Worm (Caenorhabditis elegans) whole organism, L1 larva: ENCODE data around the gene srbc-57.

Experiments used
- C04F5.9 ChIP-seq: sonication (generic microtip); optimal IDR thresholded peaks from 2 replicates; lab custom pipeline; 2016; ENCODE audit warnings: missing genetic modification characterization, missing compliant biosample characterization
- Y116A8C.19 ChIP-seq: sonication (generic microtip); optimal IDR thresholded peaks from 2 replicates; lab custom pipeline; 2016; ENCODE audit warnings: missing compliant biosample characterization, missing genetic modification characterization, borderline replicate concordance
- aha-1 ChIP-seq: fragments of 150-350 bp; optimal IDR thresholded peaks from 2 replicates; lab custom pipeline; 2014; ENCODE audit warnings: missing biosample characterization, missing genetic modification characterization
- ama-1 ChIP-seq: fragments of 150-350 bp; optimal IDR thresholded peaks from 2 replicates; lab custom pipeline; 2014
- ceh-63 ChIP-seq: fragments of 200-800 bp; sonication (Bioruptor generic); optimal IDR thresholded peaks from 2 replicates; lab custom pipeline; 2018; ENCODE audit warnings: mild to moderate bottlenecking, missing genetic modification characterization, missing compliant biosample characterization
- ceh-8 ChIP-seq: fragments of 200-800 bp; sonication (Bioruptor generic); optimal IDR thresholded peaks from 2 replicates; lab custom pipeline; 2018; ENCODE audit warnings: mild to moderate bottlenecking, missing genetic modification characterization, moderate library complexity, missing compliant biosample characterization
- ceh-90 ChIP-seq: sonication (generic microtip); optimal IDR thresholded peaks from 2 replicates; lab custom pipeline; 2016; ENCODE audit warnings: missing genetic modification characterization, missing compliant biosample characterization
- dsc-1 ChIP-seq: sonication (generic microtip); optimal IDR thresholded peaks from 2 replicates; lab custom pipeline; 2016; ENCODE audit warnings: mild to moderate bottlenecking, missing genetic modification characterization, missing compliant biosample characterization
- efl-1 ChIP-seq, 4 experiments: fragments of 150-350 bp; optimal IDR thresholded peaks in 3 of 4; peaks in 1 of 4; 1 replicate in 1 of 4; 2 replicates in 3 of 4; lab custom pipeline; 2014; ENCODE audit warnings: missing biosample characterization in 2 of 4, missing genetic modification characterization in 2 of 4, missing genetic modification reagents in 2 of 4
- efl-3 ChIP-seq: fragments of 200-800 bp; sonication (Bioruptor generic); optimal IDR thresholded peaks from 2 replicates; lab custom pipeline; 2018; ENCODE audit warnings: mild to moderate bottlenecking, missing genetic modification characterization, missing compliant biosample characterization
- egl-27 ChIP-seq, 2 experiments: fragments of 150-350 bp in 1 of 2; sonication (generic microtip); optimal IDR thresholded peaks; 3 replicates each; lab custom pipeline; 2017 to 2018; ENCODE audit warnings: missing biosample characterization in 2 of 2, missing genetic modification characterization in 2 of 2, missing genetic modification reagents in 2 of 2
- elt-2 ChIP-seq: sonication (generic microtip); optimal IDR thresholded peaks from 2 replicates; lab custom pipeline; 2016; ENCODE audit warnings: missing genetic modification characterization, mild to moderate bottlenecking, inconsistent platforms, missing compliant biosample characterization, missing genetic modification reagents
- fkh-10 ChIP-seq: sonication (generic microtip); optimal IDR thresholded peaks from 2 replicates; lab custom pipeline; 2017; ENCODE audit warnings: missing biosample characterization, missing genetic modification reagents, missing genetic modification characterization
- fkh-4 ChIP-seq: sonication (generic microtip); optimal IDR thresholded peaks from 2 replicates; lab custom pipeline; 2016; ENCODE audit warnings: missing compliant biosample characterization, missing genetic modification characterization, borderline replicate concordance
- hpl-2 ChIP-seq: fragments of 150-350 bp; optimal IDR thresholded peaks from 2 replicates; lab custom pipeline; 2014; ENCODE audit warnings: missing biosample characterization, missing genetic modification reagents, missing genetic modification characterization
- jun-1 ChIP-seq: fragments of 150-350 bp; optimal IDR thresholded peaks from 2 replicates; lab custom pipeline; 2014; ENCODE audit warnings: missing biosample characterization, missing genetic modification reagents, missing genetic modification characterization
- lin-13 ChIP-seq: fragments of 150-350 bp; optimal IDR thresholded peaks from 2 replicates; lab custom pipeline; 2014; ENCODE audit warnings: missing biosample characterization, missing genetic modification reagents, missing genetic modification characterization
- lin-39 ChIP-seq: fragments of 150-350 bp; optimal IDR thresholded peaks from 2 replicates; lab custom pipeline; 2014; ENCODE audit warnings: missing biosample characterization, missing genetic modification reagents, missing genetic modification characterization
- lir-3 ChIP-seq: sonication (generic microtip); optimal IDR thresholded peaks from 2 replicates; lab custom pipeline; 2016; ENCODE audit warnings: mild to moderate bottlenecking, missing genetic modification characterization, moderate library complexity, missing compliant biosample characterization; ENCODE audit not compliant: poor library complexity
- mab-9 ChIP-seq: fragments of 200-800 bp; sonication (Bioruptor generic); IDR thresholded peaks from 2 replicates; pipeline ENCODE4 v1.3.6; 2022; ENCODE audit warnings: missing genetic modification reagents, missing genetic modification characterization, missing compliant biosample characterization
- mdl-1 ChIP-seq, 2 experiments: fragments of 150-350 bp; optimal IDR thresholded peaks; 2 replicates each; lab custom pipeline; 2014 to 2017; ENCODE audit warnings: missing biosample characterization in 2 of 2, missing genetic modification characterization in 2 of 2, inconsistent platforms in 1 of 2
- mef-2 ChIP-seq: fragments of 150-350 bp; optimal IDR thresholded peaks from 2 replicates; lab custom pipeline; 2014; ENCODE audit warnings: missing biosample characterization, missing genetic modification characterization
- mep-1 ChIP-seq: fragments of 150-350 bp; optimal IDR thresholded peaks from 2 replicates; lab custom pipeline; 2014; ENCODE audit warnings: missing biosample characterization, missing genetic modification characterization
- nhr-71 ChIP-seq: sonication (generic microtip); optimal IDR thresholded peaks from 2 replicates; lab custom pipeline; 2016; ENCODE audit warnings: mild to moderate bottlenecking, missing genetic modification characterization, moderate library complexity, missing compliant biosample characterization
- nhr-76 ChIP-seq: sonication (generic microtip); optimal IDR thresholded peaks from 2 replicates; lab custom pipeline; 2017; ENCODE audit warnings: missing biosample characterization, missing genetic modification characterization
- nhr-85 ChIP-seq: sonication (generic microtip); peaks from one replicate; lab custom pipeline; 2016; ENCODE audit warnings: missing genetic modification characterization, inconsistent platforms, missing compliant biosample characterization
- nhr-90 ChIP-seq: sonication (generic microtip); optimal IDR thresholded peaks from 2 replicates; lab custom pipeline; 2016; ENCODE audit warnings: mild to moderate bottlenecking, missing genetic modification characterization, missing compliant biosample characterization; ENCODE audit not compliant: poor library complexity
- pax-3 ChIP-seq: fragments of 200-800 bp; sonication (Bioruptor generic); optimal IDR thresholded peaks from 2 replicates; lab custom pipeline; 2018; ENCODE audit warnings: mild to moderate bottlenecking, missing genetic modification characterization, moderate library complexity, missing compliant biosample characterization
- rnt-1 ChIP-seq: sonication (generic microtip); optimal IDR thresholded peaks from 2 replicates; lab custom pipeline; 2016; ENCODE audit warnings: mild to moderate bottlenecking, missing genetic modification characterization, moderate library complexity, missing compliant biosample characterization
- snpc-4 ChIP-seq: fragments of 150-350 bp; optimal IDR thresholded peaks from 2 replicates; lab custom pipeline; 2014; ENCODE audit warnings: missing biosample characterization, missing genetic modification characterization
- unc-130 ChIP-seq: fragments of 150-350 bp; optimal IDR thresholded peaks from 2 replicates; lab custom pipeline; 2017; ENCODE audit warnings: missing biosample characterization, missing genetic modification characterization, inconsistent platforms
- xbp-1 ChIP-seq: sonication (generic microtip); optimal IDR thresholded peaks from 2 replicates; lab custom pipeline; 2016; ENCODE audit warnings: missing genetic modification characterization, missing compliant biosample characterization
- zag-1 ChIP-seq: fragments of 150-350 bp; optimal IDR thresholded peaks from 2 replicates; lab custom pipeline; 2014; ENCODE audit warnings: missing biosample characterization, missing genetic modification characterization

The srbc-57 gene

ce11 chrV:457839-458238 lies 10.5 kb downstream of the srbc-57 start:
- TF ChIP-seq ama-1 (lab: Kevin White, UChicago) (no peak), egl-27 (tag; optimal IDR thresholded peaks at IDR 0.05; lab: Kevin White, UChicago) (no peak), nhr-90 (tag; lab: Kevin White, UChicago) (no peak), mef-2 (no peak), xbp-1 (no peak), pax-3 (tag; lab: Kevin White, UChicago) (no peak), elt-2 (no peak), snpc-4 (tag; lab: Kevin White, UChicago) (no peak), hpl-2 (GFP tag; lab: Kevin White, UChicago) (no peak), nhr-76 (no peak), lir-3 (tag; lab: Kevin White, UChicago) (no peak), mep-1 (tag; lab: Kevin White, UChicago) (no peak), dsc-1 (tag; lab: Kevin White, UChicago) (no peak), ceh-90 (no peak), rnt-1 (no peak), fkh-4 (tag; lab: Kevin White, UChicago) (no peak)
- TF ChIP-seq, all 84 proteins: peak for 0

ce11 chrV:453569-453968 lies 14.8 kb downstream of the srbc-57 start, which contains the start of gene nhr-98:
TSS of gene nhr-98 (plus strand) at chrV:453869.
- TF ChIP-seq hpl-2 (GFP tag; lab: Kevin White, UChicago), result no peak
- TF ChIP-seq zag-1, result no peak
- no peak for TF ChIP-seq efl-3 (GFP tag; lab: Kevin White, UChicago)
- no peak for TF ChIP-seq xbp-1
- TF ChIP-seq elt-2, result no peak
- TF ChIP-seq unc-130 (tag; lab: Kevin White, UChicago), result no peak
- TF ChIP-seq ceh-63, result no peak
- no peak for TF ChIP-seq jun-1 (tag; lab: Kevin White, UChicago)
- TF ChIP-seq nhr-71 (tag; lab: Kevin White, UChicago), result no peak

ce11 chrV:450757-451501 lies 17.4 kb downstream of the srbc-57 start, which contains the start of gene nhr-123:
TSS of gene nhr-123 (plus strand) at chrV:451451.
- TF ChIP-seq lin-39 (no peak), efl-1 (optimal IDR thresholded peaks at IDR 0.05; lab: Kevin White, UChicago) (no peak), efl-1 (GFP tag; optimal IDR thresholded peaks at IDR 0.05 in 1 of 2; lab: Kevin White, UChicago) (peak in 1 of 2 experiments; percentile 90), fkh-10 (GFP tag; lab: Kevin White, UChicago) (no peak)

ce11 chrV:449685-450084 lies 18.7 kb downstream of the srbc-57 start, which contains the start of gene M02H5.8:
TSS of gene M02H5.8 (plus strand) at chrV:449981.
- no peak for TF ChIP-seq efl-1 (optimal IDR thresholded peaks at IDR 0.05; lab: Kevin White, UChicago)
- peak in 1 of 2 experiments; percentile 31 for TF ChIP-seq efl-1 (GFP tag; optimal IDR thresholded peaks at IDR 0.05 in 1 of 2; lab: Kevin White, UChicago)
- no peak for TF ChIP-seq Y116A8C.19 (tag; lab: Kevin White, UChicago)
- no peak for TF ChIP-seq mep-1 (tag; lab: Kevin White, UChicago)

ce11 chrV:449130-449529 lies 19.2 kb downstream of the srbc-57 start, which contains the start of gene srh-35:
TSS of gene srh-35 (minus strand) at chrV:449230.
- TF ChIP-seq ceh-8 (GFP tag; lab: Kevin White, UChicago) (no peak), C04F5.9 (tag; lab: Kevin White, UChicago) (no peak), lin-39 (no peak), nhr-85 (tag; lab: Kevin White, UChicago) (peak; percentile 10), lin-13 (GFP tag; lab: Kevin White, UChicago) (no peak)

ce11 chrV:446988-447387 lies 21.4 kb downstream of the srbc-57 start:
- TF ChIP-seq aha-1 (no peak), mab-9 (no peak), lir-3 (tag; lab: Kevin White, UChicago) (no peak), mdl-1 (tag; optimal IDR thresholded peaks at IDR 0.05; lab: Kevin White, UChicago) (no peak), nhr-85 (tag; lab: Kevin White, UChicago) (peak; percentile 8)
